Fruit fly (Drosophila melanogaster) whole organism, embryonic: ENCODE results near the gene fbl.

Experiments
- Abd-B ChIP-seq: fragments of 200-800 bp; sonication (Bioruptor generic); optimal IDR thresholded peaks from 2 replicates; lab custom pipeline; 2018; ENCODE audit warnings: missing biosample characterization, mild to moderate bottlenecking, missing genetic modification characterization, moderate library complexity
- Antp ChIP-seq: fragments of 200-800 bp; sonication (Bioruptor generic); optimal IDR thresholded peaks from 3 replicates; lab custom pipeline; 2016; ENCODE audit warnings: missing biosample characterization, missing genetic modification characterization
- B-H2 ChIP-seq: fragments of 200-800 bp; sonication (Bioruptor generic); optimal IDR thresholded peaks from 2 replicates; lab custom pipeline; 2018; ENCODE audit warnings: missing biosample characterization, mild to moderate bottlenecking, missing genetic modification characterization
- Bteb2 ChIP-seq: fragments of 200-800 bp; sonication (Bioruptor generic); optimal IDR thresholded peaks from 2 replicates; lab custom pipeline; 2016; ENCODE audit warnings: missing biosample characterization, missing genetic modification characterization
- CG10366 ChIP-seq: fragments of 200-800 bp; sonication (Bioruptor generic); IDR thresholded peaks from 2 replicates; pipeline ENCODE4 v1.3.6; 2022; ENCODE audit warnings: missing biosample characterization, missing genetic modification characterization
- CG10543 ChIP-seq: fragments of 200-800 bp; sonication (Bioruptor generic); optimal IDR thresholded peaks from 3 replicates; lab custom pipeline; 2017; ENCODE audit warnings: missing biosample characterization, mild to moderate bottlenecking, missing genetic modification characterization, moderate library complexity
- CG10979 ChIP-seq: fragments of 200-800 bp; sonication (Bioruptor generic); optimal IDR thresholded peaks from 2 replicates; lab custom pipeline; 2018; ENCODE audit warnings: missing biosample characterization, mild to moderate bottlenecking, missing genetic modification characterization, moderate library complexity
- CG12104 ChIP-seq: fragments of 200-800 bp; sonication (Bioruptor generic); optimal IDR thresholded peaks from 3 replicates; lab custom pipeline; 2016; ENCODE audit warnings: missing biosample characterization, missing genetic modification characterization
- CG17361 ChIP-seq: fragments of 200-800 bp; sonication (Bioruptor generic); IDR thresholded peaks from 3 replicates; pipeline ENCODE4 v1.3.6; 2022; ENCODE audit warnings: missing biosample characterization, missing genetic modification characterization
- CG32772 ChIP-seq: fragments of 200-800 bp; sonication (Bioruptor generic); IDR thresholded peaks from 2 replicates; pipeline ENCODE4 v1.3.6; 2022; ENCODE audit warnings: missing biosample characterization, missing genetic modification characterization
- CG34376 ChIP-seq: fragments of 200-800 bp; sonication (Bioruptor generic); optimal IDR thresholded peaks from 2 replicates; lab custom pipeline; 2018; ENCODE audit warnings: missing biosample characterization, mild to moderate bottlenecking, missing genetic modification characterization
- CG4617 ChIP-seq: fragments of 200-800 bp; sonication (Bioruptor generic); optimal IDR thresholded peaks from 3 replicates; lab custom pipeline; 2016; ENCODE audit warnings: missing biosample characterization, missing genetic modification characterization, borderline replicate concordance
- CG6175 ChIP-seq: fragments of 200-800 bp; sonication (Bioruptor generic); IDR thresholded peaks from 3 replicates; pipeline ENCODE4 v1.3.6; 2022; ENCODE audit warnings: missing biosample characterization, missing genetic modification characterization
- CG9437 ChIP-seq: fragments of 200-800 bp; sonication (Bioruptor generic); optimal IDR thresholded peaks from 2 replicates; lab custom pipeline; 2018; ENCODE audit warnings: missing biosample characterization, mild to moderate bottlenecking, missing genetic modification characterization
- D ChIP-seq, 2 experiments: fragments of 200-800 bp in 1 of 2; fragments of >200 bp in 1 of 2; sonication (Bioruptor generic) in 1 of 2; optimal IDR thresholded peaks; 2 replicates in 1 of 2; 3 replicates in 1 of 2; lab custom pipeline; 2017; ENCODE audit warnings: mild to moderate bottlenecking in 1 of 2, missing biosample characterization in 1 of 2, missing genetic modification characterization in 1 of 2, missing genetic modification reagents in 1 of 2
- Dbx ChIP-seq: fragments of 200-800 bp; sonication (Bioruptor generic); IDR thresholded peaks from 3 replicates; pipeline ENCODE4 v1.3.6; 2022; ENCODE audit warnings: missing biosample characterization, missing genetic modification characterization
- Doc2 ChIP-seq: fragments of 200-800 bp; sonication (Bioruptor generic); IDR thresholded peaks from 2 replicates; pipeline ENCODE4 v1.3.6; 2022; ENCODE audit warnings: missing biosample characterization, missing genetic modification characterization
- Dp ChIP-seq: fragments of 200-800 bp; sonication (Bioruptor generic); optimal IDR thresholded peaks from 2 replicates; lab custom pipeline; 2018; ENCODE audit warnings: missing biosample characterization, mild to moderate bottlenecking, missing genetic modification characterization, moderate library complexity
- Dref ChIP-seq: fragments of 200-800 bp; sonication (Bioruptor generic); IDR thresholded peaks from 2 replicates; pipeline ENCODE4 v1.3.6; 2022; ENCODE audit warnings: missing biosample characterization, missing genetic modification characterization
- Gug ChIP-seq: fragments of 200-800 bp; sonication (Bioruptor generic); IDR thresholded peaks from 4 replicates; pipeline ENCODE4 v1.3.6; 2022; ENCODE audit warnings: missing biosample characterization, missing genetic modification characterization
- H15 ChIP-seq: fragments of 200-800 bp; sonication (Bioruptor generic); IDR thresholded peaks from 3 replicates; pipeline ENCODE4 v1.3.6; 2022; ENCODE audit warnings: missing biosample characterization, missing genetic modification characterization
- HmgD ChIP-seq: fragments of 200-800 bp; sonication (Bioruptor generic); optimal IDR thresholded peaks from 3 replicates; lab custom pipeline; 2016; ENCODE audit warnings: missing biosample characterization, missing genetic modification characterization
- Mrtf ChIP-seq: fragments of 200-800 bp; sonication (Bioruptor generic); IDR thresholded peaks from 3 replicates; pipeline ENCODE4 v1.3.6; 2022; ENCODE audit warnings: missing biosample characterization, missing genetic modification characterization
- NC2α ChIP-seq: fragments of 200-800 bp; sonication (Bioruptor generic); optimal IDR thresholded peaks from 2 replicates; lab custom pipeline; 2016; ENCODE audit warnings: missing biosample characterization, missing genetic modification characterization
- NFAT ChIP-seq: fragments of 200-800 bp; sonication (Bioruptor generic); IDR thresholded peaks from 2 replicates; pipeline ENCODE4 v1.3.6; 2022; ENCODE audit warnings: missing biosample characterization, missing genetic modification characterization
- Opbp ChIP-seq: fragments of 200-800 bp; sonication (Bioruptor generic); IDR thresholded peaks from 3 replicates; pipeline ENCODE4 v1.3.6; 2022; ENCODE audit warnings: missing biosample characterization, missing genetic modification characterization; ENCODE audit not compliant: partially characterized antibody
- Xbp1 ChIP-seq: fragments of 200-800 bp; sonication (Bioruptor generic); optimal IDR thresholded peaks from 3 replicates; lab custom pipeline; 2016; ENCODE audit warnings: missing biosample characterization, mild to moderate bottlenecking, missing genetic modification characterization
- ap ChIP-seq: fragments of 200-800 bp; sonication (Bioruptor generic); IDR thresholded peaks from 2 replicates; pipeline ENCODE4 v1.3.6; 2022; ENCODE audit warnings: missing biosample characterization, missing genetic modification characterization
- bbx ChIP-seq: fragments of 200-800 bp; sonication (Bioruptor generic); IDR thresholded peaks from 2 replicates; pipeline ENCODE4 v1.3.6; 2022; ENCODE audit warnings: missing biosample characterization, missing genetic modification characterization; ENCODE audit not compliant: partially characterized antibody
- chinmo ChIP-seq: fragments of 200-800 bp; sonication (Bioruptor generic); IDR thresholded peaks from 4 replicates; pipeline ENCODE4 v1.3.6; 2022; ENCODE audit warnings: missing biosample characterization, missing genetic modification characterization; ENCODE audit not compliant: partially characterized antibody
- chn ChIP-seq: fragments of 200-800 bp; sonication (Bioruptor generic); optimal IDR thresholded peaks from 2 replicates; lab custom pipeline; 2016; ENCODE audit warnings: missing biosample characterization, missing genetic modification characterization
- dpn ChIP-seq, 2 experiments: fragments of 200-800 bp; sonication (Bioruptor generic); optimal IDR thresholded peaks; 3 replicates each; lab custom pipeline; 2016; ENCODE audit warnings: missing biosample characterization in 2 of 2, missing genetic modification characterization in 2 of 2
- ems ChIP-seq: fragments of 200-800 bp; sonication (Bioruptor generic); optimal IDR thresholded peaks from 3 replicates; lab custom pipeline; 2016; ENCODE audit warnings: missing biosample characterization, missing genetic modification characterization
- fd102C ChIP-seq: fragments of 200-800 bp; sonication (Bioruptor generic); optimal IDR thresholded peaks from 2 replicates; lab custom pipeline; 2018; ENCODE audit warnings: missing biosample characterization, mild to moderate bottlenecking, missing genetic modification characterization, moderate library complexity
- gce ChIP-seq: fragments of 200-800 bp; sonication (Bioruptor generic); IDR thresholded peaks from 3 replicates; pipeline ENCODE4 v1.3.6; 2022; ENCODE audit warnings: missing biosample characterization, missing genetic modification characterization
- gfzf ChIP-seq: fragments of 200-800 bp; sonication (Bioruptor generic); optimal IDR thresholded peaks from 2 replicates; lab custom pipeline; 2016; ENCODE audit warnings: missing biosample characterization, mild to moderate bottlenecking, missing genetic modification characterization, moderate library complexity
- insv ChIP-seq, 2 experiments: fragments of 200-800 bp; sonication (Bioruptor generic); optimal IDR thresholded peaks; 3 replicates each; lab custom pipeline; 2016 to 2018; ENCODE audit warnings: missing biosample characterization in 2 of 2, missing genetic modification characterization in 2 of 2
- jing ChIP-seq: fragments of 200-800 bp; sonication (Bioruptor generic); optimal IDR thresholded peaks from 2 replicates; lab custom pipeline; 2018; ENCODE audit warnings: missing biosample characterization, mild to moderate bottlenecking, missing genetic modification characterization
- kay ChIP-seq: fragments of 200-800 bp; sonication (Bioruptor generic); optimal IDR thresholded peaks from 2 replicates; lab custom pipeline; 2016; ENCODE audit warnings: missing biosample characterization, missing genetic modification characterization
- maf-S ChIP-seq: fragments of 200-800 bp; sonication (Bioruptor generic); optimal IDR thresholded peaks from 2 replicates; lab custom pipeline; 2016; ENCODE audit warnings: missing biosample characterization, missing genetic modification characterization
- org-1 ChIP-seq: fragments of 200-800 bp; sonication (Bioruptor generic); optimal IDR thresholded peaks from 2 replicates; lab custom pipeline; 2017; ENCODE audit warnings: missing biosample characterization, missing genetic modification characterization
- pfk ChIP-seq: fragments of 200-800 bp; sonication (Bioruptor generic); optimal IDR thresholded peaks from 2 replicates; lab custom pipeline; 2018; ENCODE audit warnings: missing biosample characterization, mild to moderate bottlenecking, missing genetic modification characterization, moderate library complexity
- ro ChIP-seq: fragments of 200-800 bp; sonication (Bioruptor generic); IDR thresholded peaks from 2 replicates; pipeline ENCODE4 v1.3.6; 2022; ENCODE audit warnings: missing biosample characterization, missing genetic modification characterization
- run ChIP-seq: fragments of 200-800 bp; sonication (Bioruptor generic); optimal IDR thresholded peaks from 3 replicates; lab custom pipeline; 2018; ENCODE audit warnings: missing biosample characterization, mild to moderate bottlenecking, missing genetic modification characterization
- sens ChIP-seq: fragments of 200-800 bp; sonication (Bioruptor generic); peaks from one replicate; lab custom pipeline; 2016; ENCODE audit warnings: missing biosample characterization, missing genetic modification characterization
- slbo ChIP-seq: fragments of 200-800 bp; sonication (Bioruptor generic); IDR thresholded peaks from 2 replicates; pipeline ENCODE4 v1.3.6; 2022; ENCODE audit warnings: missing biosample characterization, missing genetic modification characterization
- unpg ChIP-seq: fragments of 200-800 bp; sonication (Bioruptor generic); optimal IDR thresholded peaks from 3 replicates; lab custom pipeline; 2018; ENCODE audit warnings: missing biosample characterization, mild to moderate bottlenecking, missing genetic modification characterization, moderate library complexity
- zen ChIP-seq: fragments of 200-800 bp; sonication (Bioruptor generic); optimal IDR thresholded peaks from 3 replicates; lab custom pipeline; 2018; ENCODE audit warnings: missing biosample characterization, mild to moderate bottlenecking, missing genetic modification characterization, moderate library complexity
- zen2 ChIP-seq: fragments of 200-800 bp; sonication (Bioruptor generic); IDR thresholded peaks from 3 replicates; pipeline ENCODE4 v1.3.6; 2022; ENCODE audit warnings: missing biosample characterization, missing genetic modification characterization; ENCODE audit not compliant: partially characterized antibody

Gene fbl

DNA sequence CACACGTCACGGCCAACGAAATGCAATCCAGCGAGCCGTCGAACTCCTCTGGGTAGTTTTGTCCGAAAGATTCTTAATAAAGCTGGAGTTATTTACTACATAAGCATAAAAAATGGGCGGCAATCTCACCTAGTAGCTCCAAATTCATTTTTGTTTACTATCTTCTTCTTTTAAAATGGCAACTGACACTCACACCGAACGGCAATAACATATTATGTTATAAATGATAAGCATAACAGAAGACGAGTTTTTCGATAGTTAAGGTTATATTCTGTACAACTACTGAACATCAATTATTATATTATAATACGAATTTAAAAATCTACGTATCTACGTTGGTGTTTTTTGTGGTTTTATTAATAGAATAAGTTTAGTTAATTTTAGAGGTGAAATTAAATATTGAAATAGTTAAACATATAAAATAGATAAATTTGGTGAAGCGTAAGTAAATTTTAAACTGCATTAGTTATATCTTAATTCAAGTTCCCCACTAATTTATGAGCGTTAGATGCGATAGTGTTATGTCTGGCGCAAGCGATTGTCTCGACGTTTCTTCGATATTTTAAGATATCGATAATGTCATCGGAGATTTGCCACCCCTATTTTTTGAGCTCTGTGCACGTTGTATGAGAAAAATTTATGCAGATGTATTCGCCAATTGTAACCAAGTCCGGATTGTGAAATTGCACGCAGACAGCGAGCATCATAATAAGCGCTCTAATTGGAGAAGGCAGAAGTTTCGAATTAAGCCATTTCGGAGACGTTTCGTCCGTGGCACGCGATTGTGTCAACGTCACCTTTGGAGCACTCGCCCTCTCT is 36.3 kb upstream of the fbl start, which contains the start of the genes Rbbp5 and eRF1 (continued):
- no peak for TF ChIP-seq pfk (GFP tag; lab: Kevin White, UChicago)
- TF ChIP-seq maf-S = peak; percentile 59
- peak; percentile 85 for TF ChIP-seq sens
- TF ChIP-seq slbo (GFP tag; lab: Robert Waterston, UW) = no peak; the same call in 1 of the 2 replicates
- peak; percentile 51 for TF ChIP-seq kay (GFP tag; lab: Kevin White, UChicago)
- TF ChIP-seq NC2α (GFP tag; lab: Kevin White, UChicago) = no peak
- peak; percentile 85; the same call in 3 of the 4 replicates for TF ChIP-seq Gug (GFP tag; lab: Robert Waterston, UW)
- peak; percentile 83 for TF ChIP-seq NFAT (GFP tag; lab: Robert Waterston, UW)
- peak; percentile 93 for TF ChIP-seq Dbx (GFP tag; lab: Robert Waterston, UW)
- peak; percentile 62 to 80 for TF ChIP-seq dpn (GFP tag; optimal IDR thresholded peaks at IDR 0.05; lab: Kevin White, UChicago)
- peak; percentile 58 for TF ChIP-seq ems
- TF ChIP-seq CG9437 (GFP tag; lab: Kevin White, UChicago) = peak; percentile 48
- TF ChIP-seq CG10543 (GFP tag; lab: Kevin White, UChicago) = peak; percentile 68
- peak; percentile 86 for TF ChIP-seq CG17361 (GFP tag; lab: Robert Waterston, UW)
- peak; percentile 63 for TF ChIP-seq ap
- peak; percentile 70; the same call in 1 of the 3 replicates for TF ChIP-seq H15 (GFP tag; lab: Robert Waterston, UW)
- TF ChIP-seq CG32772 (GFP tag; lab: Robert Waterston, UW) = peak; percentile 84
- TF ChIP-seq HmgD (GFP tag; lab: Kevin White, UChicago) = peak; percentile 37
- peak; percentile 89 for TF ChIP-seq Xbp1 (GFP tag; lab: Kevin White, UChicago)
- TF ChIP-seq jing (GFP tag; lab: Kevin White, UChicago) = no peak
- peak; percentile 2 for TF ChIP-seq Dp
- peak; percentile 72 for TF ChIP-seq Abd-B (GFP tag; lab: Kevin White, UChicago)
- peak; percentile 92 for TF ChIP-seq Dref (GFP tag; lab: Robert Waterston, UW)
- peak; percentile 94 for TF ChIP-seq Opbp (GFP tag; lab: Robert Waterston, UW)
- TF ChIP-seq Antp (GFP tag; lab: Kevin White, UChicago) = peak; percentile 53
- TF ChIP-seq D (optimal IDR thresholded peaks at IDR 0.05; lab: Kevin White, UChicago) = peak; percentile 30
- no peak for TF ChIP-seq D (GFP tag; optimal IDR thresholded peaks at IDR 0.05; lab: Kevin White, UChicago)
- TF ChIP-seq gce (GFP tag; lab: Robert Waterston, UW) = no peak
- TF ChIP-seq insv (GFP tag; optimal IDR thresholded peaks at IDR 0.05; lab: Kevin White, UChicago) = peak in 1 of 2 experiments; percentile 47
- peak; percentile 24 for TF ChIP-seq CG34376 (GFP tag; lab: Kevin White, UChicago)
- peak; percentile 79 for TF ChIP-seq zen
- TF ChIP-seq CG12104 (GFP tag; lab: Kevin White, UChicago) = peak; percentile 60
- TF ChIP-seq CG4617 (GFP tag; lab: Kevin White, UChicago) = peak; percentile 83
- TF ChIP-seq CG10979 (tag; lab: Kevin White, UChicago) = peak; percentile 63
- no peak for TF ChIP-seq gfzf (GFP tag; lab: Kevin White, UChicago)
- peak; percentile 71 for TF ChIP-seq chn (GFP tag; lab: Kevin White, UChicago)
- no peak for TF ChIP-seq CG6175
- no peak for TF ChIP-seq Doc2 (GFP tag; lab: Robert Waterston, UW)
- TF ChIP-seq fd102C (GFP tag; lab: Kevin White, UChicago) = no peak
- no peak for TF ChIP-seq run
- TF ChIP-seq chinmo = no peak
- TF ChIP-seq CG10366 (GFP tag; lab: Robert Waterston, UW) = no peak; the same call in 1 of the 2 replicates
- TF ChIP-seq ro (GFP tag; lab: Robert Waterston, UW) = no peak
- peak; percentile 93 for TF ChIP-seq bbx (GFP tag; lab: Robert Waterston, UW)
- peak; percentile 58 for TF ChIP-seq Bteb2 (GFP tag; lab: Kevin White, UChicago)
- peak; percentile 80 for TF ChIP-seq zen2 (GFP tag; lab: Robert Waterston, UW)
- TF ChIP-seq unpg (GFP tag; lab: Kevin White, UChicago) = peak; percentile 73
- TF ChIP-seq Mrtf = no peak
- no peak for TF ChIP-seq org-1 (GFP tag; lab: Kevin White, UChicago)
- TF ChIP-seq B-H2 (GFP tag; lab: Kevin White, UChicago) = peak; percentile 75
